Fruit fly (Drosophila melanogaster): ENCODE measurements around the gene Ugt36E1.

Gene Ugt36E1

DNA sequence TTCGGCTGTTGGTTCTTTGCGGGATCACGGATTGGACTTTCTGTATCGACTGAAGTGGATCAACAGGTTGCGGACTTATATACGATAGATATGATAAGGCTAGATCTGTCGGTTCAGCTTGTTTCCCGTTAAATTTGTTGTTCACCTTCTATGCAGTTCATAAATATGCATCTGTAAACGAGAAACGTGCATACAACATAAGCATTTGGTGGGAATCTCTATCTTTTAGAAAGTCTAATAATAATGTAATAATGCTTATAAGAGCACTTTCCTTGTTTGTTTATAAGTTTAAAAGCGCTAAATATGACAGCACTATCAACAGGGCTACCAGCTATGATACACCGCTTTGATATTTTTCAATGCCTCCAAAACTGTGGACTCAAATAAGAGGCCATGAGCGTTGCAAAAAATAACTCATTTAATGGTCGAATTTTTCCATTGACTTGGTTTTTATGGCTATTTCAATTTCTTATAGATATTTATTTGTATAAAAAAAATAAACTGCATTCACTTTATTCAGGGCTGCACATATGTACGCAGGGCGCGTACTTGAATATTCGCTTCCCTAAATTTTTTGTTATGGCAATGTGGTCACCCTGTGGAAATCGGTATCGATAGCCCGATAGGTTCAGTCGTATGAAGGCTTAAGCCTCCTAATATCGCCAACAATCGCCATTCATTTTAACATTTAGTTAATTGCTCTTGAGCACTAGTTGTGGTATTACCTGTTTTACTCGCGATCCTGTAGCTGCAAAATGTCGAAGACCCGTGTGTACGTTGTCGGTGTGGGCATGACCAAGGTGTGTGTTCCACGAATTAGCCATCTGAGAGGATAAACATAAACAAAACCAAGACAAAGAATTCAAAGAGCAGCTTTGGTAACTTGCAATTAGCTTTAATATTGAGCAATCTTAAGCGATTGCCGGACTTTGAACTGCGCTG lies 4.3 kb downstream of the Ugt36E1 start, which contains the start of the genes CG17597 and ScpX (continued):
- TF ChIP-seq salm (tag; optimal IDR thresholded peaks at IDR 0.05) (no peak), CG11456 (GFP tag; IDR thresholded peaks at IDR 0.05) (0 out of 3 replicates have a peak, but pooled peaks have one; percentile 59), CG17361 (GFP tag; IDR thresholded peaks at IDR 0.05) (peak; percentile 84), CG13287 (GFP tag; IDR thresholded peaks at IDR 0.05; ENCODE audit: partially characterized antibody) (peak; percentile 86), CG11085 (GFP tag; IDR thresholded peaks at IDR 0.05) (peak; percentile 49; the same call in 1 of the 2 replicates), D19B (GFP tag; optimal IDR thresholded peaks at IDR 0.05) (peak; percentile 44), E2f2 (GFP tag; IDR thresholded peaks at IDR 0.05) (peak; percentile 92), tna (GFP tag; IDR thresholded peaks at IDR 0.05; ENCODE audit: partially characterized antibody) (peak; percentile 89), CG33557 (GFP tag; optimal IDR thresholded peaks at IDR 0.05) (peak; percentile 64), CG11504 (tag; optimal IDR thresholded peaks at IDR 0.05) (peak; percentile 75), Bteb2 (GFP tag; optimal IDR thresholded peaks at IDR 0.05) (peak; percentile 55), cato (GFP tag; optimal IDR thresholded peaks at IDR 0.05; ENCODE audit: borderline replicate concordance) (peak; percentile 15), da (GFP tag; optimal IDR thresholded peaks at IDR 0.05) (peak; percentile 43), disco-r (GFP tag; optimal IDR thresholded peaks at IDR 0.05) (peak; percentile 28), Xrp1 (GFP tag; IDR thresholded peaks at IDR 0.05) (peak; percentile 51), Antp (GFP tag; optimal IDR thresholded peaks at IDR 0.05) (peak; percentile 53), grau (tag; optimal IDR thresholded peaks at IDR 0.05) (peak; percentile 69), fru (optimal IDR thresholded peaks at IDR 0.05) (no peak), lilli (GFP tag; optimal IDR thresholded peaks at IDR 0.05) (peak; percentile 78)

DNA sequence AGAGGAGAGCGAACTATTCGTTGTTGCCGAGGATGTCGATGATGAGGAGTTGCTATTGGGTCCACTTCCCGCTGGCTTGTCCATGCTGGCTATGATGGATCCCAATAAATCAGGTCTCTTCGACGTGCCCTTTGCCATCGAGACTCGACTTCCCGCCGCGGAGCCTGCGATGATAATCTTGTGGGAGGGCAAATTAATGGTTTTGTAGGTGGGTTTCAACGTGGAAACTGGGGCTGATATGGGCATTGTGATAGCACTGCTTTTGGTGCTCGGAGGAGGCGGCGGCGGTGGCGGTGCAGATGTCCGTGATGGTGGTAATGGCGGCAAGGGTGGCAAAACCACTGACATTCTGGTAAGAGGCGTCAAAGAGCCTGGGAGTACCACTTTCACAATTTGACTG lies 8.0 kb downstream of the Ugt36E1 start:
- TF ChIP-seq Tbp (GFP tag; optimal IDR thresholded peaks at IDR 0.05) (no peak), Ets65A (GFP tag) (peak; percentile 55)

DNA sequence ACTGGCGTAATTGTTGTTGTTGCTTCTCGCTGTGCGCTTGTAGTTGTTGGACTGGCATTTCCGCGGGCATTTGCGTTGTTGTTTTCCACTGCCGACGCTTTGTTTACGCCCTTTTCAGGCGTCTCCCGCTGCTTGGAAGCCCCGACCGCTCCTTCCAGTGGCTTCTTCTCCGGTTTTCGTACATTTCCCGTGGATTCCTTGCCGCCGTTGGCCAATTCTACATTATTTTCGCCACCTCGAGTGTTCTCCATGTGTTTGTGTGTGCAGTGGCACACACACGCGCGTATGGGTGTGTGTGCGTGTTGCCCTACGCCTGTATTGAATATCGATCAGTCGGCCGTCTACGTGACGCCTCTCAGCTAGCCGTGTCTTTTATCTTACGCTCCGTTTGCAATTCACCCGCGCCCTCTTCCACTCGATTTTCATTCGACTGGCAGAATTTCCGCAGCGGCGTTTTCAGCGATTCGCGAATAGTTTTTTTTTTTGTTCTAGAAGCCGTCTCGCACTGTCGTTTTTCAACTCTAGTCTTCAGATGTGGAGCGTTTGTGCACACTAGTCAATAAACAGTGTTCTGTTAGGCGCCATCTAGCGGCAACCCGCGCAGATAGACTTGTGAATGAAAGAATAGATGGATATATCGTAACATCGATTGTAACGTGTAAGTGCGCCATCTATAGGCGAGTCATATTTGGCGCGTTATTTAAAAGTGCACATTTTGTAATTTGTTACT lies 12.7 kb downstream of the Ugt36E1 start, which contains the start of gene CG10600:
Gene CG10600 (minus strand): TSS at position 537 of the 730 bp plus-strand sequence.
- TF ChIP-seq CG14441 (GFP tag; IDR thresholded peaks at IDR 0.05) (peak; percentile 63), CG11504 (tag; optimal IDR thresholded peaks at IDR 0.05) (no peak), CG30431 (GFP tag; optimal IDR thresholded peaks at IDR 0.05) (peak; percentile 59), CG10267 (tag; optimal IDR thresholded peaks at IDR 0.05) (peak; percentile 98), CG4854 (GFP tag; optimal IDR thresholded peaks at IDR 0.05) (peak; percentile 87), CG5953 (GFP tag; IDR thresholded peaks at IDR 0.05) (no peak), dati (GFP tag; IDR thresholded peaks at IDR 0.05) (peak; percentile 46; the same call in 1 of the 2 replicates), CG11560 (tag; IDR thresholded peaks at IDR 0.05) (peak; percentile 83; the same call in 2 of the 3 replicates), CG3726 (GFP tag; IDR thresholded peaks at IDR 0.05) (no peak), sna (GFP tag; IDR thresholded peaks at IDR 0.05; ENCODE audit: partially characterized antibody) (peak; percentile 67), CG13123 (GFP tag; optimal IDR thresholded peaks at IDR 0.05) (peak; percentile 77), MTF-1 (GFP tag; optimal IDR thresholded peaks at IDR 0.05; ENCODE audit: borderline replicate concordance) (peak; percentile 80), CG8944 (GFP tag; optimal IDR thresholded peaks at IDR 0.05) (peak; percentile 90), pros (GFP tag; optimal IDR thresholded peaks at IDR 0.05) (no peak), gfzf (GFP tag; optimal IDR thresholded peaks at IDR 0.05) (peak; percentile 44), al (GFP tag; IDR thresholded peaks at IDR 0.05) (peak; percentile 56), grn (GFP tag; optimal IDR thresholded peaks at IDR 0.05) (peak; percentile 52), CG9817 (tag; optimal IDR thresholded peaks at IDR 0.05) (peak; percentile 72), CG2712 (tag; optimal IDR thresholded peaks at IDR 0.05) (peak; percentile 94), Antp (GFP tag; optimal IDR thresholded peaks at IDR 0.05) (peak; percentile 93), Neu2 (GFP tag; optimal IDR thresholded peaks at IDR 0.05; ENCODE audit: borderline replicate concordance) (no peak), sim (GFP tag; IDR thresholded peaks at IDR 0.05) (no peak), CG3163 (GFP tag; optimal IDR thresholded peaks at IDR 0.05) (peak; percentile 80), H15 (GFP tag; IDR thresholded peaks at IDR 0.05) (peak; percentile 53; the same call in 1 of the 3 replicates), CG6689 (GFP tag; IDR thresholded peaks at IDR 0.05) (0 out of 2 replicates have a peak, but pooled peaks have one; percentile 14), so (GFP tag; IDR thresholded peaks at IDR 0.05) (no peak)
